Worm (Caenorhabditis elegans): ENCODE measurements around the gene K12H6.5.

DNA sequence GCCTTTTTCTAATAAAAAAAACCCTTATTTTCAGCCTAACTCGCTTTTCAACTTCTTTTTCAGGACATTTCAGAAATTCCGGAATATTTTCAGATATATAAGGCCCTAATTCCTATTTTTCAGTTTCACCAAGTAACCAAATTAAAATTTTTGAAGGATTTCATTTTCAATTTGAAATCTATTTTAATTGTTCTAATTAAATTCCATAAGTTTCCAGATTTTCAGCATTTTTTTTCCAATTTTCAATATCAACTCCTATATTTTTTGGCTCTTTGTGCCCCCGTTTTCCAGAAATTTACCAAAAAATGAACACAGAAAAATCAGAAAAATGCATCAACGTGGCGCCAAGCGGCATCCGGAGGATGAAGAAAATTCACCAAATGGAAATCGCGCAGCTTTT is 48.8 kb upstream of the K12H6.5 start, which contains the start of gene Y110A2AL.1:
- TF ChIP-seq snpc-3.4 (tag; optimal IDR thresholded peaks at IDR 0.05) (no peak), hlh-12 (tag; optimal IDR thresholded peaks at IDR 0.05) (no peak), akir-1 (GFP tag; optimal IDR thresholded peaks at IDR 0.05) (no peak), efl-1 (GFP tag; optimal IDR thresholded peaks at IDR 0.05) (no peak), dpl-1 (GFP tag; optimal IDR thresholded peaks at IDR 0.05) (no peak), F49E8.2 (tag; optimal IDR thresholded peaks at IDR 0.05; ENCODE audit: insufficient read depth) (no peak), egl-18 (GFP tag; IDR thresholded peaks at IDR 0.05) (no peak)

Data from whole organism, young adult.